Fruit fly (Drosophila melanogaster) whole organism, embryonic: ENCODE results near the gene CG13376.

Experiments
- Abd-B ChIP-seq: fragments of 200-800 bp; sonication (Bioruptor generic); optimal IDR thresholded peaks from 2 replicates; lab custom pipeline; 2018; ENCODE audit warnings: missing biosample characterization, mild to moderate bottlenecking, missing genetic modification characterization, moderate library complexity
- CG10147 ChIP-seq: fragments of 200-800 bp; sonication (Bioruptor generic); optimal IDR thresholded peaks from 2 replicates; lab custom pipeline; 2019; ENCODE audit warnings: missing biosample characterization, mild to moderate bottlenecking, missing genetic modification characterization, moderate library complexity
- CG11247 ChIP-seq: fragments of 200-800 bp; sonication (Bioruptor generic); IDR thresholded peaks from 2 replicates; pipeline ENCODE4 v1.3.6; 2022; ENCODE audit warnings: missing biosample characterization, missing genetic modification characterization
- CG11456 ChIP-seq: fragments of 200-800 bp; sonication (Bioruptor generic); IDR thresholded peaks from 3 replicates; pipeline ENCODE4 v1.3.6; 2022; ENCODE audit warnings: missing biosample characterization, missing genetic modification characterization
- CG11560 ChIP-seq: fragments of 200-800 bp; sonication (Bioruptor generic); IDR thresholded peaks from 3 replicates; pipeline ENCODE4 v1.3.6; 2022; ENCODE audit warnings: missing biosample characterization, missing genetic modification characterization
- CG13296 ChIP-seq: fragments of 200-800 bp; sonication (Bioruptor generic); optimal IDR thresholded peaks from 3 replicates; lab custom pipeline; 2018; ENCODE audit warnings: missing biosample characterization, mild to moderate bottlenecking, missing genetic modification characterization
- CG15073 ChIP-seq: fragments of 200-800 bp; sonication (Bioruptor generic); optimal IDR thresholded peaks from 2 replicates; lab custom pipeline; 2016; ENCODE audit warnings: missing biosample characterization, missing genetic modification characterization
- CG1529 ChIP-seq: fragments of 200-800 bp; sonication (Bioruptor generic); optimal IDR thresholded peaks from 3 replicates; lab custom pipeline; 2018; ENCODE audit warnings: missing biosample characterization, missing genetic modification characterization
- CG1602 ChIP-seq: fragments of 200-800 bp; sonication (Bioruptor generic); optimal IDR thresholded peaks from 3 replicates; lab custom pipeline; 2016; ENCODE audit warnings: missing biosample characterization, missing genetic modification characterization
- CG16815 ChIP-seq: fragments of 200-800 bp; sonication (Bioruptor generic); optimal IDR thresholded peaks from 3 replicates; lab custom pipeline; 2017; ENCODE audit warnings: missing biosample characterization, mild to moderate bottlenecking, missing genetic modification characterization
- CG17186 ChIP-seq: fragments of 200-800 bp; sonication (Bioruptor generic); optimal IDR thresholded peaks from 3 replicates; lab custom pipeline; 2017; ENCODE audit warnings: missing biosample characterization, missing genetic modification reagents, missing genetic modification characterization
- CG17328 ChIP-seq: fragments of 200-800 bp; sonication (Bioruptor generic); IDR thresholded peaks from 2 replicates; pipeline ENCODE4 v1.3.6; 2022; ENCODE audit warnings: missing biosample characterization, missing genetic modification characterization
- CG17568 ChIP-seq: fragments of 200-800 bp; sonication (Bioruptor generic); optimal IDR thresholded peaks from 2 replicates; lab custom pipeline; 2018; ENCODE audit warnings: missing biosample characterization, mild to moderate bottlenecking, missing genetic modification characterization, moderate library complexity
- CG17912 ChIP-seq: fragments of 200-800 bp; sonication (Bioruptor generic); optimal IDR thresholded peaks from 2 replicates; lab custom pipeline; 2018; ENCODE audit warnings: missing biosample characterization, mild to moderate bottlenecking, missing genetic modification characterization
- CG30431 ChIP-seq: fragments of 200-800 bp; sonication (Bioruptor generic); optimal IDR thresholded peaks from 2 replicates; lab custom pipeline; 2017; ENCODE audit warnings: missing biosample characterization, missing genetic modification characterization
- CG3163 ChIP-seq: fragments of 200-800 bp; sonication (Bioruptor generic); optimal IDR thresholded peaks from 3 replicates; lab custom pipeline; 2016; ENCODE audit warnings: missing biosample characterization, missing genetic modification characterization
- CG5953 ChIP-seq: fragments of 200-800 bp; sonication (Bioruptor generic); IDR thresholded peaks from 2 replicates; pipeline ENCODE4 v1.3.6; 2022; ENCODE audit warnings: missing biosample characterization, missing genetic modification characterization
- CG7357 ChIP-seq: fragments of 200-800 bp; sonication (Bioruptor generic); IDR thresholded peaks from 3 replicates; pipeline ENCODE4 v1.3.6; 2022; ENCODE audit warnings: missing biosample characterization, missing genetic modification characterization
- CG7786 ChIP-seq: fragments of 200-800 bp; sonication (Bioruptor generic); optimal IDR thresholded peaks from 2 replicates; lab custom pipeline; 2016; ENCODE audit warnings: missing biosample characterization, missing genetic modification characterization
- CG8281 ChIP-seq: fragments of 200-800 bp; sonication (Bioruptor generic); optimal IDR thresholded peaks from 2 replicates; lab custom pipeline; 2018; ENCODE audit warnings: missing biosample characterization, mild to moderate bottlenecking, missing genetic modification characterization, moderate library complexity
- D19B ChIP-seq: fragments of 200-800 bp; sonication (Bioruptor generic); optimal IDR thresholded peaks from 2 replicates; lab custom pipeline; 2017; ENCODE audit warnings: missing biosample characterization, mild to moderate bottlenecking, missing genetic modification characterization
- Dll ChIP-seq: fragments of 200-800 bp; sonication (Bioruptor generic); IDR thresholded peaks from 4 replicates; pipeline ENCODE4 v1.3.6; 2022; ENCODE audit warnings: missing biosample characterization, missing genetic modification characterization; ENCODE audit not compliant: partially characterized antibody
- Doc2 ChIP-seq: fragments of 200-800 bp; sonication (Bioruptor generic); IDR thresholded peaks from 2 replicates; pipeline ENCODE4 v1.3.6; 2022; ENCODE audit warnings: missing biosample characterization, missing genetic modification characterization
- Doc3 ChIP-seq: fragments of 200-800 bp; sonication (Bioruptor generic); IDR thresholded peaks from 3 replicates; pipeline ENCODE4 v1.3.6; 2022; ENCODE audit warnings: missing biosample characterization, missing genetic modification characterization; ENCODE audit not compliant: partially characterized antibody
- Ets97D ChIP-seq: fragments of 200-800 bp; sonication (Bioruptor generic); optimal IDR thresholded peaks from 3 replicates; lab custom pipeline; 2016; ENCODE audit warnings: missing biosample characterization, missing genetic modification characterization
- Fer1 ChIP-seq: fragments of 200-800 bp; sonication (Bioruptor generic); optimal IDR thresholded peaks from 2 replicates; lab custom pipeline; 2017; ENCODE audit warnings: missing biosample characterization, mild to moderate bottlenecking, missing genetic modification characterization
- Hr78 ChIP-seq, 2 experiments: fragments of 200-800 bp in 1 of 2; fragments of >200 bp in 1 of 2; sonication (Bioruptor generic) in 1 of 2; optimal IDR thresholded peaks; 2 replicates each; lab custom pipeline; 2017 to 2019; ENCODE audit warnings: missing biosample characterization in 2 of 2, missing genetic modification characterization in 2 of 2, mild to moderate bottlenecking in 1 of 2, moderate library complexity in 1 of 2
- MBD-R2 ChIP-seq: fragments of 200-800 bp; sonication (Bioruptor generic); IDR thresholded peaks from 2 replicates; pipeline ENCODE4 v1.3.6; 2022; ENCODE audit warnings: missing biosample characterization, missing genetic modification characterization
- Mad ChIP-seq: fragments of 200-800 bp; sonication (Bioruptor generic); optimal IDR thresholded peaks from 2 replicates; lab custom pipeline; 2016; ENCODE audit warnings: missing biosample characterization, missing genetic modification characterization
- NFAT ChIP-seq: fragments of 200-800 bp; sonication (Bioruptor generic); IDR thresholded peaks from 2 replicates; pipeline ENCODE4 v1.3.6; 2022; ENCODE audit warnings: missing biosample characterization, missing genetic modification characterization
- Nf-YB ChIP-seq: fragments of 200-800 bp; sonication (Bioruptor generic); optimal IDR thresholded peaks from 3 replicates; lab custom pipeline; 2019; ENCODE audit warnings: missing biosample characterization, mild to moderate bottlenecking, missing genetic modification characterization, moderate library complexity
- Optix ChIP-seq: fragments of 200-800 bp; sonication (Bioruptor generic); IDR thresholded peaks from 3 replicates; pipeline ENCODE4 v1.3.6; 2022; ENCODE audit warnings: missing biosample characterization, missing genetic modification characterization
- Ptx1 ChIP-seq: fragments of 200-800 bp; sonication (Bioruptor generic); IDR thresholded peaks from 2 replicates; pipeline ENCODE4 v1.3.6; 2022; ENCODE audit warnings: missing biosample characterization, missing genetic modification characterization
- bcd ChIP-seq: fragments of 200-800 bp; sonication (Bioruptor generic); optimal IDR thresholded peaks from 2 replicates; lab custom pipeline; 2017; ENCODE audit warnings: missing biosample characterization, mild to moderate bottlenecking, missing genetic modification characterization
- bsh ChIP-seq, 2 experiments: fragments of 200-800 bp; sonication (Bioruptor generic); optimal IDR thresholded peaks; 2 replicates each; lab custom pipeline; 2017 to 2018; ENCODE audit warnings: mild to moderate bottlenecking in 2 of 2, missing biosample characterization in 2 of 2, missing genetic modification characterization in 2 of 2, moderate library complexity in 1 of 2
- cad ChIP-seq: fragments of >200 bp; optimal IDR thresholded peaks from 2 replicates; lab custom pipeline; 2017; ENCODE audit warnings: missing biosample characterization, missing genetic modification characterization
- chinmo ChIP-seq: fragments of 200-800 bp; sonication (Bioruptor generic); IDR thresholded peaks from 4 replicates; pipeline ENCODE4 v1.3.6; 2022; ENCODE audit warnings: missing biosample characterization, missing genetic modification characterization; ENCODE audit not compliant: partially characterized antibody
- dm ChIP-seq: fragments of 200-800 bp; sonication (Bioruptor generic); optimal IDR thresholded peaks from 3 replicates; lab custom pipeline; 2016; ENCODE audit warnings: missing biosample characterization, missing genetic modification characterization
- esg ChIP-seq: fragments of 200-800 bp; sonication (Bioruptor generic); conservative IDR thresholded peaks from 2 replicates; pipeline ENCODE4 v1.3.6; 2022; ENCODE audit warnings: missing biosample characterization, missing genetic modification characterization
- hbn ChIP-seq: fragments of 200-800 bp; sonication (Bioruptor generic); IDR thresholded peaks from 2 replicates; pipeline ENCODE4 v1.3.6; 2022; ENCODE audit warnings: missing biosample characterization, missing genetic modification characterization; ENCODE audit not compliant: partially characterized antibody
- her ChIP-seq: fragments of 200-800 bp; sonication (Bioruptor generic); optimal IDR thresholded peaks from 2 replicates; lab custom pipeline; 2016; ENCODE audit warnings: missing biosample characterization, missing genetic modification characterization
- jumu ChIP-seq: fragments of 200-800 bp; sonication (Bioruptor generic); optimal IDR thresholded peaks from 3 replicates; lab custom pipeline; 2016; ENCODE audit warnings: missing biosample characterization, missing genetic modification characterization
- lola ChIP-seq, 3 experiments: fragments of >200 bp in 2 of 3; fragments of 200-800 bp in 1 of 3; sonication (Bioruptor generic) in 1 of 3; optimal IDR thresholded peaks; 2 replicates each; lab custom pipeline; 2017 to 2019; ENCODE audit warnings: missing biosample characterization in 3 of 3, missing genetic modification characterization in 3 of 3, mild to moderate bottlenecking in 1 of 3, moderate library complexity in 1 of 3
- luna ChIP-seq: fragments of 200-800 bp; sonication (Bioruptor generic); optimal IDR thresholded peaks from 2 replicates; lab custom pipeline; 2016; ENCODE audit warnings: missing biosample characterization, missing genetic modification characterization
- oc ChIP-seq: fragments of 200-800 bp; sonication (Bioruptor generic); optimal IDR thresholded peaks from 2 replicates; lab custom pipeline; 2018; ENCODE audit warnings: missing biosample characterization, mild to moderate bottlenecking, missing genetic modification characterization, moderate library complexity
- psq ChIP-seq: fragments of 200-800 bp; sonication (Bioruptor generic); optimal IDR thresholded peaks from 2 replicates; lab custom pipeline; 2017; ENCODE audit warnings: missing biosample characterization, missing genetic modification characterization
- schlank ChIP-seq: fragments of 200-800 bp; sonication (Bioruptor generic); optimal IDR thresholded peaks from 2 replicates; lab custom pipeline; 2018; ENCODE audit warnings: missing biosample characterization, mild to moderate bottlenecking, missing genetic modification characterization
- slou ChIP-seq: fragments of 200-800 bp; sonication (Bioruptor generic); optimal IDR thresholded peaks from 3 replicates; lab custom pipeline; 2016; ENCODE audit warnings: missing biosample characterization, missing genetic modification characterization
- so ChIP-seq: fragments of 200-800 bp; sonication (Bioruptor generic); IDR thresholded peaks from 3 replicates; pipeline ENCODE4 v1.3.6; 2022; ENCODE audit warnings: missing biosample characterization, missing genetic modification characterization
- stc ChIP-seq: fragments of 200-800 bp; sonication (Bioruptor generic); IDR thresholded peaks from 2 replicates; pipeline ENCODE4 v1.3.6; 2022; ENCODE audit warnings: missing biosample characterization, missing genetic modification characterization
- tna ChIP-seq: fragments of 200-800 bp; sonication (Bioruptor generic); IDR thresholded peaks from 2 replicates; pipeline ENCODE4 v1.3.6; 2022; ENCODE audit warnings: missing biosample characterization, missing genetic modification characterization; ENCODE audit not compliant: partially characterized antibody
- wek ChIP-seq: fragments of 200-800 bp; sonication (Bioruptor generic); optimal IDR thresholded peaks from 3 replicates; lab custom pipeline; 2018; ENCODE audit warnings: missing biosample characterization, mild to moderate bottlenecking, missing genetic modification characterization, moderate library complexity

CG13376 gene

DNA sequence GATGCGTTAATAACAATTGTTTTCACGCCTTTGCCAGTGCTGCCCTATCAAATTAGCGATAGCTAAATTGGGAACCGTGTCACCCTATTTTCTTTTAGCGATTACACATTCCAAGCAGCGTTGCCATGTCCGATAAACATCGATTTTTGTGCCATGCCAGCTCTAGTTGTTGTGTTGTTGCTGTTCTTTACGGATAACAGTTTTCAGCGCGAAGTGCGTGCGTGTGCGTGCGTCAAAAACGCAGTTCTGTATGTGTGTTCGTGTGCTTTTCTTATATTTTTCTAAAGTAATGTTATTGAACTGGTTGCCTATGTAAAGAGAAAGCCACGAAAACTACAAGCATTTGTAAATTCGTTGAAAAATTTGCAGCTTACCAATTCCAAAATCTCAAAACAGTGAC, 21.0 kb downstream of the CG13376 start, which contains the start of the genes CG3038 and G9a (continued):
- TF ChIP-seq D19B (GFP tag; lab: Kevin White, UChicago), result no peak
- TF ChIP-seq chinmo (GFP tag; lab: Robert Waterston, UW), result no peak
- no peak for TF ChIP-seq cad
- TF ChIP-seq CG30431 (GFP tag; lab: Kevin White, UChicago), result no peak
- TF ChIP-seq CG17568 (GFP tag; lab: Kevin White, UChicago), result peak; percentile 24
- peak; percentile 94 for TF ChIP-seq Ets97D
- no peak for TF ChIP-seq luna (GFP tag; lab: Kevin White, UChicago)
- no peak for TF ChIP-seq CG5953
- TF ChIP-seq esg (GFP tag; lab: Robert Waterston, UW), result no peak
- peak; percentile 22 for TF ChIP-seq CG1529 (GFP tag; lab: Kevin White, UChicago)
- no peak for TF ChIP-seq CG8281 (tag; lab: Kevin White, UChicago)
- no peak for TF ChIP-seq Doc2 (GFP tag; lab: Robert Waterston, UW)
- no peak for TF ChIP-seq wek (GFP tag; lab: Kevin White, UChicago)
- TF ChIP-seq Optix, result no peak
- no peak for TF ChIP-seq bcd
- peak; percentile 73 for TF ChIP-seq CG17186 (GFP tag; lab: Kevin White, UChicago)
- peak; percentile 75 for TF ChIP-seq dm
- no peak for TF ChIP-seq hbn (GFP tag; lab: Robert Waterston, UW)
- no peak for TF ChIP-seq CG1602 (GFP tag; lab: Kevin White, UChicago)
- TF ChIP-seq Abd-B (GFP tag; lab: Kevin White, UChicago), result no peak
- no peak for TF ChIP-seq CG11560 (tag; lab: Robert Waterston, UW)
- TF ChIP-seq CG13296, result no peak
- TF ChIP-seq lola (GFP tag; optimal IDR thresholded peaks at IDR 0.05; lab: Kevin White, UChicago), result no peak
- no peak for TF ChIP-seq NFAT (GFP tag; lab: Robert Waterston, UW)
- no peak for TF ChIP-seq schlank (tag; lab: Kevin White, UChicago)
- TF ChIP-seq her (GFP tag; lab: Kevin White, UChicago), result peak; percentile 39
- no peak for TF ChIP-seq tna (GFP tag; lab: Robert Waterston, UW)
- TF ChIP-seq Nf-YB, result peak; percentile 26
- TF ChIP-seq CG7357, result no peak
- peak; percentile 31 for TF ChIP-seq jumu (GFP tag; lab: Kevin White, UChicago)
- no peak for TF ChIP-seq bsh (GFP tag; optimal IDR thresholded peaks at IDR 0.05; lab: Kevin White, UChicago)
- no peak for TF ChIP-seq Ptx1 (GFP tag; lab: Robert Waterston, UW)
- no peak for TF ChIP-seq so (GFP tag; lab: Robert Waterston, UW)
- TF ChIP-seq CG17912 (GFP tag; lab: Kevin White, UChicago), result no peak
- peak; percentile 18 for TF ChIP-seq CG3163 (GFP tag; lab: Kevin White, UChicago)
- TF ChIP-seq psq (GFP tag; lab: Kevin White, UChicago), result no peak
- no peak for TF ChIP-seq CG16815 (GFP tag; lab: Kevin White, UChicago)
- no peak for TF ChIP-seq Doc3 (GFP tag; lab: Robert Waterston, UW)
- TF ChIP-seq oc (tag; lab: Kevin White, UChicago), result no peak
- no peak for TF ChIP-seq CG15073 (GFP tag; lab: Kevin White, UChicago)
- peak; percentile 46 for TF ChIP-seq CG10147
- TF ChIP-seq CG11247 (GFP tag; lab: Robert Waterston, UW), result no peak
- no peak for TF ChIP-seq Dll (GFP tag; lab: Robert Waterston, UW)
- no peak for TF ChIP-seq CG11456 (GFP tag; lab: Robert Waterston, UW)
- no peak for TF ChIP-seq slou
- TF ChIP-seq Mad, result peak; percentile 62
- TF ChIP-seq Hr78 (GFP tag; optimal IDR thresholded peaks at IDR 0.05; lab: Kevin White, UChicago), result no peak
- TF ChIP-seq MBD-R2 (GFP tag; lab: Robert Waterston, UW), result no peak
- TF ChIP-seq stc (GFP tag; lab: Robert Waterston, UW), result no peak
- TF ChIP-seq CG7786 (GFP tag; lab: Kevin White, UChicago), result no peak
- TF ChIP-seq CG17328 (GFP tag; lab: Robert Waterston, UW), result no peak
- TF ChIP-seq Fer1 (GFP tag; lab: Kevin White, UChicago), result peak; percentile 46
